Worm (Caenorhabditis elegans): ENCODE measurements around the gene F08D12.7.

DNA sequence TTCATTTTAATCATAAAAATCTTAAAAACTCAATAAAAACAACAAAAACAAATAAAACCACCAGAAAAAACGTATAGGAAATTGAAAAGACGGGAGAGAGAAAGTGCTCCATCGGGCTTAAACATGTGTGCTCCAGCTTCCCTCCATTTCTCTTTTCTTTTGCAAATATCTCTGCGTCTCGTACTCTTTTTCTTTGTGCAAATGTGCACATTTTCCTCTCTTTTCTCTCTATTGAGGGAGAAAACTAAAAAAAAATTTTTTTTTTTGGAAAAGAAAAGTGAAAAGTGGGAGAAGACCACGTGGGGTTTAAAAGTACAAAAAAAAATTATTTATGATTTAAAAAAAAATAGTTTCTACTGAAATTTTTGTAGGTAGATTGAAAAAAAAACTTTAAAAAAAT lies 35.3 kb upstream of the F08D12.7 start:
- TF ChIP-seq F57C9.4 (tag; optimal IDR thresholded peaks at IDR 0.05) (no peak), let-607 (tag; optimal IDR thresholded peaks at IDR 0.05) (no peak), ceh-79 (tag; optimal IDR thresholded peaks at IDR 0.05) (no peak), rpc-1 (optimal IDR thresholded peaks at IDR 0.05) (no peak), rpc-1 (tag; optimal IDR thresholded peaks at IDR 0.05) (no peak), ztf-28 (GFP tag; IDR thresholded peaks at IDR 0.05) (no peak), ztf-3 (GFP tag; optimal IDR thresholded peaks at IDR 0.05) (no peak), lag-1 (GFP tag; IDR thresholded peaks at IDR 0.05) (no peak)

Data from whole organism, young adult.